Fruit fly (Drosophila melanogaster) S2 (cell line): ENCODE measurements around the gene TTLL4A.
A peak's percentile ranks its signal among the peaks of the same experiment; 100 is the strongest.

Source experiments
- CG8478 ChIP-seq: fragments of >200 bp; optimal IDR thresholded peaks from 2 replicates; lab custom pipeline; 2018
- CTCF ChIP-seq, 2 experiments: fragments of >200 bp; optimal IDR thresholded peaks; 2 replicates each; lab custom pipeline; 2018

Gene TTLL4A

dm6 chr2L:10989162-10989561 lies at the start of gene TTLL4A:
TTLL4A (plus strand) TSS chr2L:10989401.
- TF ChIP-seq CTCF (optimal IDR thresholded peaks at IDR 0.05; lab: Kevin White, UChicago) (peak; percentile 39 to 44), CG8478 (no peak)

- TF ChIP-seq CG8478 (no peak), CTCF (optimal IDR thresholded peaks at IDR 0.05; lab: Kevin White, UChicago) (peak in 1 of 2 experiments; percentile 67)
These were observed 49.0 kb upstream of the TTLL4A start for dm6 chr2L:10940196-10940595.

dm6 chr2L:10963979-10964378 lies 25.2 kb upstream of the TTLL4A start, which contains the start of gene dpr2:
dpr2 (minus strand) TSS chr2L:10964153.
- TF ChIP-seq CTCF (optimal IDR thresholded peaks at IDR 0.05; lab: Kevin White, UChicago), result no peak
- TF ChIP-seq CG8478, result no peak

dm6 chr2L:10964493-10964892 lies 24.7 kb upstream of the TTLL4A start:
- TF ChIP-seq CG8478 (no peak), CTCF (optimal IDR thresholded peaks at IDR 0.05; lab: Kevin White, UChicago) (peak; percentile 1 to 59)

dm6 chr2L:10965962-10966361 lies 23.2 kb upstream of the TTLL4A start:
- TF ChIP-seq CG8478 (no peak), CTCF (optimal IDR thresholded peaks at IDR 0.05; lab: Kevin White, UChicago) (no peak)

- no peak for TF ChIP-seq CG8478
- TF ChIP-seq CTCF (optimal IDR thresholded peaks at IDR 0.05; lab: Kevin White, UChicago), result no peak
These were observed 21.8 kb upstream of the TTLL4A start for dm6 chr2L:10967257-10968008.

- no peak for TF ChIP-seq CTCF (optimal IDR thresholded peaks at IDR 0.05; lab: Kevin White, UChicago)
These were observed 21.2 kb upstream of the TTLL4A start for dm6 chr2L:10968009-10968383.

- TF ChIP-seq CG8478 (no peak), CTCF (optimal IDR thresholded peaks at IDR 0.05; lab: Kevin White, UChicago) (no peak)
These were observed 19.1 kb upstream of the TTLL4A start, which contains the start of the genes Tmem214 and YL-1 for dm6 chr2L:10970134-10970533. Tmem214 (minus strand) TSS chr2L:10970275. YL-1 (plus strand) TSS chr2L:10970443.

- TF ChIP-seq CTCF (optimal IDR thresholded peaks at IDR 0.05; lab: Kevin White, UChicago) (no peak), CG8478 (no peak)
These were observed 17.0 kb upstream of the TTLL4A start, which contains the start of gene CG16743 for dm6 chr2L:10972224-10972623. CG16743 (plus strand) TSS chr2L:10972280.

- TF ChIP-seq CTCF (optimal IDR thresholded peaks at IDR 0.05; lab: Kevin White, UChicago) (no peak), CG8478 (no peak)
These were observed 14.6 kb upstream of the TTLL4A start for dm6 chr2L:10974638-10975037.

- no peak for TF ChIP-seq CG8478
- TF ChIP-seq CTCF (optimal IDR thresholded peaks at IDR 0.05; lab: Kevin White, UChicago), result no peak
These were observed 14.0 kb upstream of the TTLL4A start, which contains the start of gene abo for dm6 chr2L:10975193-10975592. abo (minus strand) TSS chr2L:10975293.

- no peak for TF ChIP-seq CG8478
- peak; percentile 17 to 21 for TF ChIP-seq CTCF (optimal IDR thresholded peaks at IDR 0.05; lab: Kevin White, UChicago)
These were observed 12.9 kb upstream of the TTLL4A start, which contains the start of the genes ATPsynG and SCAR for dm6 chr2L:10976046-10976863. ATPsynG (minus strand) TSS chr2L:10976399. SCAR (plus strand) TSS chr2L:10976772.

- TF ChIP-seq CTCF (optimal IDR thresholded peaks at IDR 0.05; lab: Kevin White, UChicago) (no peak), CG8478 (no peak)
These were observed 12.2 kb upstream of the TTLL4A start for dm6 chr2L:10976864-10977586.

dm6 chr2L:10986138-10986537 lies 3.1 kb upstream of the TTLL4A start:
- TF ChIP-seq CG8478, result no peak
- TF ChIP-seq CTCF (optimal IDR thresholded peaks at IDR 0.05; lab: Kevin White, UChicago), result peak; percentile 49 to 91

dm6 chr2L:10987370-10987853 lies 1.8 kb upstream of the TTLL4A start, which contains the start of the genes piwi and CG12253:
piwi (minus strand) TSS chr2L:10987420.
CG12253 (plus strand) TSS chr2L:10987806.
- TF ChIP-seq CTCF (optimal IDR thresholded peaks at IDR 0.05; lab: Kevin White, UChicago) (no peak), CG8478 (no peak)
